Worm (Caenorhabditis elegans) whole organism, L2 larva: ENCODE measurements around the gene K03A11.6.

ENCODE experiments used
- C34F6.9 ChIP-seq: fragments of 150-350 bp; optimal IDR thresholded peaks from 2 replicates; lab custom pipeline; 2014; ENCODE audit warnings: missing biosample characterization, missing genetic modification characterization
- F13H6.1 ChIP-seq: sonication (generic microtip); optimal IDR thresholded peaks from 2 replicates; lab custom pipeline; 2016; ENCODE audit warnings: missing genetic modification characterization, missing compliant biosample characterization
- Y55F3AM.14 ChIP-seq: fragments of 200-800 bp; sonication (Bioruptor generic); optimal IDR thresholded peaks from 2 replicates; lab custom pipeline; 2018; ENCODE audit warnings: mild to moderate bottlenecking, missing genetic modification characterization, missing compliant biosample characterization
- aly-2 ChIP-seq: fragments of 150-350 bp; optimal IDR thresholded peaks from 2 replicates; lab custom pipeline; 2014; ENCODE audit warnings: missing biosample characterization, missing genetic modification characterization
- ama-1 ChIP-seq: fragments of 150-350 bp; optimal IDR thresholded peaks from 2 replicates; lab custom pipeline; 2018; ENCODE audit warnings: inconsistent platforms
- blmp-1 ChIP-seq: sonication (generic microtip); optimal IDR thresholded peaks from 2 replicates; lab custom pipeline; 2017; ENCODE audit warnings: missing genetic modification characterization, mild to moderate bottlenecking, missing compliant biosample characterization, antibody characterized with exemption, moderate library complexity; ENCODE audit not compliant: insufficient read depth
- ceh-16 ChIP-seq: fragments of 150-350 bp; optimal IDR thresholded peaks from 2 replicates; lab custom pipeline; 2014; ENCODE audit warnings: missing biosample characterization, missing genetic modification characterization
- ceh-82 ChIP-seq: fragments of 150-350 bp; optimal IDR thresholded peaks from 2 replicates; lab custom pipeline; 2014; ENCODE audit warnings: missing biosample characterization, missing genetic modification characterization
- crh-2 ChIP-seq: sonication (generic microtip); optimal IDR thresholded peaks from 2 replicates; lab custom pipeline; 2017; ENCODE audit warnings: missing biosample characterization, missing genetic modification characterization
- egl-27 ChIP-seq: sonication (generic microtip); optimal IDR thresholded peaks from 3 replicates; lab custom pipeline; 2017; ENCODE audit warnings: missing biosample characterization, missing genetic modification reagents, missing genetic modification characterization
- elt-3 ChIP-seq: sonication (generic microtip); optimal IDR thresholded peaks from 2 replicates; lab custom pipeline; 2017; ENCODE audit warnings: missing biosample characterization, missing genetic modification characterization
- fos-1 ChIP-seq: fragments of 150-350 bp; optimal IDR thresholded peaks from 2 replicates; lab custom pipeline; 2014; ENCODE audit warnings: missing biosample characterization, missing genetic modification characterization
- gmeb-1 ChIP-seq: fragments of 150-350 bp; optimal IDR thresholded peaks from 2 replicates; lab custom pipeline; 2014; ENCODE audit warnings: missing biosample characterization, missing genetic modification characterization
- lin-11 ChIP-seq: fragments of 150-350 bp; sonication (generic microtip); optimal IDR thresholded peaks from 2 replicates; lab custom pipeline; 2014; ENCODE audit warnings: missing biosample characterization, missing genetic modification characterization, inconsistent platforms, mixed read lengths
- lsy-2 ChIP-seq, 2 experiments: fragments of 150-350 bp in 1 of 2; sonication (generic microtip) in 1 of 2; optimal IDR thresholded peaks; 2 replicates each; lab custom pipeline; 2014 to 2017; ENCODE audit warnings: missing biosample characterization in 2 of 2, missing genetic modification characterization in 2 of 2
- mbf-1 ChIP-seq: sonication (generic microtip); optimal IDR thresholded peaks from 2 replicates; lab custom pipeline; 2017; ENCODE audit warnings: missing biosample characterization, missing genetic modification characterization
- mdl-1 ChIP-seq, 2 experiments: fragments of 150-350 bp in 1 of 2; sonication (generic microtip) in 1 of 2; optimal IDR thresholded peaks; 2 replicates each; lab custom pipeline; 2017; ENCODE audit warnings: missing biosample characterization in 2 of 2, missing genetic modification characterization in 2 of 2
- nhr-10 ChIP-seq: sonication (generic microtip); optimal IDR thresholded peaks from 2 replicates; lab custom pipeline; 2017; ENCODE audit warnings: missing biosample characterization, missing genetic modification characterization
- nhr-11 ChIP-seq: fragments of 150-350 bp; optimal IDR thresholded peaks from 2 replicates; lab custom pipeline; 2014; ENCODE audit warnings: missing biosample characterization, missing genetic modification characterization
- nhr-12 ChIP-seq: fragments of 150-350 bp; optimal IDR thresholded peaks from 2 replicates; lab custom pipeline; 2014; ENCODE audit warnings: missing biosample characterization, missing genetic modification characterization
- nhr-129 ChIP-seq: fragments of 150-350 bp; optimal IDR thresholded peaks from 2 replicates; lab custom pipeline; 2014; ENCODE audit warnings: missing biosample characterization, missing genetic modification characterization
- nhr-21 ChIP-seq: fragments of 150-350 bp; optimal IDR thresholded peaks from 2 replicates; lab custom pipeline; 2014; ENCODE audit warnings: missing biosample characterization, missing genetic modification characterization
- nhr-23 ChIP-seq: fragments of 150-350 bp; optimal IDR thresholded peaks from 2 replicates; lab custom pipeline; 2014; ENCODE audit warnings: missing biosample characterization, missing genetic modification reagents, missing genetic modification characterization
- nhr-237 ChIP-seq: fragments of 150-350 bp; optimal IDR thresholded peaks from 2 replicates; lab custom pipeline; 2014; ENCODE audit warnings: missing biosample characterization, missing genetic modification characterization
- nhr-25 ChIP-seq: fragments of 150-350 bp; sonication (generic microtip); optimal IDR thresholded peaks from 3 replicates; lab custom pipeline; 2014; ENCODE audit warnings: missing biosample characterization, missing genetic modification characterization
- peb-1 ChIP-seq: fragments of 150-350 bp; optimal IDR thresholded peaks from 2 replicates; lab custom pipeline; 2014; ENCODE audit warnings: missing biosample characterization, missing genetic modification characterization
- sem-4 ChIP-seq: fragments of 150-350 bp; optimal IDR thresholded peaks from 2 replicates; lab custom pipeline; 2014; ENCODE audit warnings: missing biosample characterization, missing genetic modification reagents, missing genetic modification characterization
- sma-3 ChIP-seq: sonication (generic microtip); optimal IDR thresholded peaks from 2 replicates; lab custom pipeline; 2016; ENCODE audit warnings: missing genetic modification reagents, missing genetic modification characterization, missing compliant biosample characterization
- sma-9 ChIP-seq, 2 experiments: fragments of 150-350 bp in 1 of 2; sonication (generic microtip) in 1 of 2; optimal IDR thresholded peaks; 2 replicates each; lab custom pipeline; 2014 to 2016; ENCODE audit warnings: missing genetic modification characterization in 2 of 2, mild to moderate bottlenecking in 1 of 2, missing biosample characterization in 1 of 2, missing compliant biosample characterization in 1 of 2, missing genetic modification reagents in 1 of 2, moderate library complexity in 1 of 2
- snpc-4 ChIP-seq: fragments of 150-350 bp; optimal IDR thresholded peaks from 2 replicates; lab custom pipeline; 2014; ENCODE audit warnings: missing biosample characterization, missing genetic modification characterization
- unc-39 ChIP-seq: fragments of 150-350 bp; optimal IDR thresholded peaks from 2 replicates; lab custom pipeline; 2014; ENCODE audit warnings: missing biosample characterization, missing genetic modification characterization
- unc-55 ChIP-seq: fragments of 150-350 bp; sonication (generic microtip); optimal IDR thresholded peaks from 3 replicates; lab custom pipeline; 2014; ENCODE audit warnings: missing biosample characterization, missing genetic modification reagents, missing genetic modification characterization
- unc-62 ChIP-seq: fragments of 150-350 bp; optimal IDR thresholded peaks from 2 replicates; lab custom pipeline; 2014; ENCODE audit warnings: missing biosample characterization, missing genetic modification reagents, missing genetic modification characterization
- ztf-1 ChIP-seq: fragments of 200-800 bp; sonication (Bioruptor generic); conservative IDR thresholded peaks from 2 replicates; pipeline ENCODE4 v1.3.6; 2022; ENCODE audit warnings: missing genetic modification characterization, missing compliant biosample characterization

The K03A11.6 gene

ce11 chrX:13032610-13033009, 23.1 kb upstream of the K03A11.6 start, which contains the start of gene npr-10:
npr-10 (minus strand) TSS chrX:13032710.
- TF ChIP-seq fos-1, result no peak
- TF ChIP-seq sem-4 (tag; lab: Kevin White, UChicago), result no peak
- TF ChIP-seq nhr-237 (tag; lab: Kevin White, UChicago), result no peak
- no peak for TF ChIP-seq unc-62 (GFP tag; lab: Kevin White, UChicago)
- no peak for TF ChIP-seq mdl-1 (tag; optimal IDR thresholded peaks at IDR 0.05; lab: Kevin White, UChicago)
- TF ChIP-seq nhr-10 (tag; lab: Kevin White, UChicago), result no peak
- TF ChIP-seq unc-55 (GFP tag; lab: Kevin White, UChicago), result no peak

ce11 chrX:13033850-13034249, 21.8 kb upstream of the K03A11.6 start:
- TF ChIP-seq unc-55 (GFP tag; lab: Kevin White, UChicago), result no peak
- no peak for TF ChIP-seq ama-1
- no peak for TF ChIP-seq nhr-12 (tag; lab: Kevin White, UChicago)
- TF ChIP-seq aly-2, result no peak
- no peak for TF ChIP-seq ceh-16 (tag; lab: Kevin White, UChicago)
- no peak for TF ChIP-seq crh-2 (tag; lab: Kevin White, UChicago)
- no peak for TF ChIP-seq lin-11 (tag; lab: Kevin White, UChicago)

ce11 chrX:13034333-13034732, 21.3 kb upstream of the K03A11.6 start:
- no peak for TF ChIP-seq unc-39 (tag; lab: Kevin White, UChicago)
- TF ChIP-seq snpc-4, result no peak
- TF ChIP-seq sma-3 (GFP tag; lab: Kevin White, UChicago), result no peak
- no peak for TF ChIP-seq ama-1
- TF ChIP-seq nhr-11, result no peak
- no peak for TF ChIP-seq elt-3 (tag; lab: Kevin White, UChicago)
- TF ChIP-seq nhr-10 (tag; lab: Kevin White, UChicago), result no peak
- TF ChIP-seq nhr-12 (tag; lab: Kevin White, UChicago), result no peak
- no peak for TF ChIP-seq peb-1 (tag; lab: Kevin White, UChicago)
- no peak for TF ChIP-seq Y55F3AM.14 (GFP tag; lab: Kevin White, UChicago)
- TF ChIP-seq F13H6.1 (tag; lab: Kevin White, UChicago), result no peak
- no peak for TF ChIP-seq nhr-25 (tag; lab: Kevin White, UChicago)
- no peak for TF ChIP-seq lsy-2 (tag; optimal IDR thresholded peaks at IDR 0.05; lab: Kevin White, UChicago)
- TF ChIP-seq fos-1, result no peak
- no peak for TF ChIP-seq C34F6.9 (tag; lab: Kevin White, UChicago)
- TF ChIP-seq ztf-1 (GFP tag; lab: Robert Waterston, UW), result no peak
- TF ChIP-seq crh-2 (tag; lab: Kevin White, UChicago), result no peak
- TF ChIP-seq, all 48 proteins: peak for 0

ce11 chrX:13038791-13039190, 16.9 kb upstream of the K03A11.6 start:
- TF ChIP-seq blmp-1 (tag; lab: Kevin White, UChicago) (no peak), nhr-129 (peak; percentile 29), sma-3 (GFP tag; lab: Kevin White, UChicago) (peak; percentile 47), nhr-23 (tag; lab: Kevin White, UChicago) (no peak), nhr-21 (tag; lab: Kevin White, UChicago) (peak; percentile 30), F13H6.1 (tag; lab: Kevin White, UChicago) (peak; percentile 17), gmeb-1 (peak; percentile 1), egl-27 (tag; lab: Kevin White, UChicago) (peak; percentile 29), fos-1 (peak; percentile 31), lsy-2 (tag; optimal IDR thresholded peaks at IDR 0.05; lab: Kevin White, UChicago) (peak in 1 of 2 experiments; percentile 17), sma-9 (GFP tag; optimal IDR thresholded peaks at IDR 0.05; lab: Kevin White, UChicago) (peak; percentile 21), sma-9 (tag; optimal IDR thresholded peaks at IDR 0.05; lab: Kevin White, UChicago) (no peak), ceh-82 (tag; lab: Kevin White, UChicago) (no peak), C34F6.9 (tag; lab: Kevin White, UChicago) (peak; percentile 1)
- TF ChIP-seq, all 48 proteins: peak for 10

ce11 chrX:13041830-13042229, 13.8 kb upstream of the K03A11.6 start:
- no peak for TF ChIP-seq nhr-25 (tag; lab: Kevin White, UChicago)
- TF ChIP-seq nhr-129, result no peak
- no peak for TF ChIP-seq lin-11 (tag; lab: Kevin White, UChicago)
- no peak for TF ChIP-seq mbf-1 (tag; lab: Kevin White, UChicago)
- TF ChIP-seq mdl-1 (tag; optimal IDR thresholded peaks at IDR 0.05; lab: Kevin White, UChicago), result no peak
- TF ChIP-seq unc-39 (tag; lab: Kevin White, UChicago), result no peak
- TF ChIP-seq ztf-1 (GFP tag; lab: Robert Waterston, UW), result no peak
